Worm (Caenorhabditis elegans) whole organism, L3 larva: ENCODE measurements around the gene F09E10.5.
A peak's percentile ranks its signal among the peaks of the same experiment; 100 is the strongest.

Source experiments
- R02D3.7 ChIP-seq: fragments of 150-350 bp; optimal IDR thresholded peaks from 2 replicates; lab custom pipeline; 2014; ENCODE audit warnings: missing biosample characterization, missing genetic modification characterization
- ceh-16 ChIP-seq: sonication (generic microtip); optimal IDR thresholded peaks from 2 replicates; lab custom pipeline; 2017; ENCODE audit warnings: missing biosample characterization, missing genetic modification characterization
- daf-12 ChIP-seq: fragments of 150-350 bp; optimal IDR thresholded peaks from 2 replicates; lab custom pipeline; 2014; ENCODE audit warnings: missing biosample characterization, missing genetic modification reagents, missing genetic modification characterization
- elt-1 ChIP-seq: fragments of 150-350 bp; optimal IDR thresholded peaks from 2 replicates; lab custom pipeline; 2014; ENCODE audit warnings: missing biosample characterization, missing genetic modification characterization
- elt-3 ChIP-seq, 3 experiments: fragments of 150-350 bp in 1 of 3; sonication (generic microtip) in 2 of 3; optimal IDR thresholded peaks; 2 replicates in 2 of 3; 4 replicates in 1 of 3; lab custom pipeline; 2014 to 2017; ENCODE audit warnings: missing biosample characterization in 3 of 3, missing genetic modification characterization in 3 of 3
- eor-1 ChIP-seq, 2 experiments: fragments of 150-350 bp; optimal IDR thresholded peaks; 2 replicates each; lab custom pipeline; 2014 to 2018; ENCODE audit warnings: missing biosample characterization in 2 of 2, missing genetic modification characterization in 2 of 2
- fkh-2 ChIP-seq: fragments of 150-350 bp; optimal IDR thresholded peaks from 2 replicates; lab custom pipeline; 2014; ENCODE audit warnings: missing biosample characterization, missing genetic modification reagents, missing genetic modification characterization
- fos-1 ChIP-seq: fragments of 150-350 bp; optimal IDR thresholded peaks from 2 replicates; lab custom pipeline; 2014; ENCODE audit warnings: missing biosample characterization, missing genetic modification characterization
- hmg-11 ChIP-seq: sonication (generic microtip); optimal IDR thresholded peaks from 2 replicates; lab custom pipeline; 2016; ENCODE audit warnings: missing genetic modification characterization, missing compliant biosample characterization
- jun-1 ChIP-seq: fragments of 150-350 bp; optimal IDR thresholded peaks from 2 replicates; lab custom pipeline; 2014; ENCODE audit warnings: missing biosample characterization, missing genetic modification reagents, missing genetic modification characterization
- lin-15B ChIP-seq: fragments of 150-350 bp; optimal IDR thresholded peaks from 2 replicates; lab custom pipeline; 2014; ENCODE audit warnings: missing biosample characterization, missing genetic modification characterization
- lsy-12 ChIP-seq: sonication (generic microtip); optimal IDR thresholded peaks from 2 replicates; lab custom pipeline; 2016; ENCODE audit warnings: mild to moderate bottlenecking, missing genetic modification characterization, missing compliant biosample characterization
- mdl-1 ChIP-seq: fragments of 150-350 bp; optimal IDR thresholded peaks from 2 replicates; lab custom pipeline; 2014; ENCODE audit warnings: missing biosample characterization, missing genetic modification characterization
- mml-1 ChIP-seq: fragments of 150-350 bp; sonication (generic microtip); optimal IDR thresholded peaks from 3 replicates; lab custom pipeline; 2014; ENCODE audit warnings: missing biosample characterization, missing genetic modification characterization
- nfya-1 ChIP-seq: sonication (generic microtip); optimal IDR thresholded peaks from 2 replicates; lab custom pipeline; 2017; ENCODE audit warnings: missing genetic modification characterization, mild to moderate bottlenecking, missing compliant biosample characterization, antibody characterized with exemption, moderate library complexity; ENCODE audit not compliant: insufficient read depth
- nhr-11 ChIP-seq: fragments of 150-350 bp; optimal IDR thresholded peaks from 2 replicates; lab custom pipeline; 2014; ENCODE audit warnings: missing biosample characterization, missing genetic modification characterization
- nhr-23 ChIP-seq: fragments of 150-350 bp; optimal IDR thresholded peaks from 2 replicates; lab custom pipeline; 2014; ENCODE audit warnings: missing biosample characterization, missing genetic modification reagents, missing genetic modification characterization
- nhr-237 ChIP-seq: fragments of 150-350 bp; optimal IDR thresholded peaks from 2 replicates; lab custom pipeline; 2014; ENCODE audit warnings: missing biosample characterization, missing genetic modification characterization
- nhr-25 ChIP-seq: sonication (generic microtip); optimal IDR thresholded peaks from 2 replicates; lab custom pipeline; 2017; ENCODE audit warnings: missing biosample characterization, missing genetic modification characterization
- nhr-43 ChIP-seq: sonication (generic microtip); optimal IDR thresholded peaks from 2 replicates; lab custom pipeline; 2016; ENCODE audit warnings: mild to moderate bottlenecking, missing genetic modification characterization, missing compliant biosample characterization; ENCODE audit not compliant: poor library complexity, severe bottlenecking
- nhr-67 ChIP-seq: fragments of 150-350 bp; optimal IDR thresholded peaks from 2 replicates; lab custom pipeline; 2014; ENCODE audit warnings: missing biosample characterization, missing genetic modification characterization
- nhr-77 ChIP-seq: fragments of 150-350 bp; optimal IDR thresholded peaks from 2 replicates; lab custom pipeline; 2014; ENCODE audit warnings: missing biosample characterization, missing genetic modification characterization
- pha-4 ChIP-seq: fragments of 150-350 bp; optimal IDR thresholded peaks from 2 replicates; lab custom pipeline; 2014; ENCODE audit warnings: missing biosample characterization, missing genetic modification reagents, missing genetic modification characterization
- pqm-1 ChIP-seq: fragments of 150-350 bp; optimal IDR thresholded peaks from 2 replicates; lab custom pipeline; 2017; ENCODE audit warnings: missing biosample characterization, missing genetic modification characterization, inconsistent platforms
- skn-1 ChIP-seq: fragments of 150-350 bp; optimal IDR thresholded peaks from 2 replicates; lab custom pipeline; 2014; ENCODE audit warnings: missing biosample characterization, missing genetic modification characterization
- snpc-4 ChIP-seq: fragments of 150-350 bp; optimal IDR thresholded peaks from 2 replicates; lab custom pipeline; 2014; ENCODE audit warnings: missing biosample characterization, missing genetic modification characterization
- tbx-2 ChIP-seq: sonication (generic microtip); optimal IDR thresholded peaks from 2 replicates; lab custom pipeline; 2016; ENCODE audit warnings: mild to moderate bottlenecking, missing genetic modification characterization, missing compliant biosample characterization
- unc-62 ChIP-seq: fragments of 150-350 bp; sonication (generic microtip); optimal IDR thresholded peaks from 4 replicates; lab custom pipeline; 2014; ENCODE audit warnings: missing biosample characterization, missing genetic modification reagents, missing genetic modification characterization
- zag-1 ChIP-seq: fragments of 150-350 bp; optimal IDR thresholded peaks from 2 replicates; lab custom pipeline; 2014; ENCODE audit warnings: missing biosample characterization, missing genetic modification characterization
- ztf-11 ChIP-seq: fragments of 150-350 bp; optimal IDR thresholded peaks from 2 replicates; lab custom pipeline; 2014; ENCODE audit warnings: missing biosample characterization, missing genetic modification characterization
- ztf-4 ChIP-seq: fragments of 150-350 bp; optimal IDR thresholded peaks from 2 replicates; lab custom pipeline; 2014; ENCODE audit warnings: missing biosample characterization, missing genetic modification characterization

The F09E10.5 gene

ce11 chrX:1499499-1499898 lies 5.3 kb upstream of the F09E10.5 start:
- TF ChIP-seq unc-62 (GFP tag; lab: Kevin White, UChicago) (no peak), snpc-4 (no peak), zag-1 (tag; lab: Kevin White, UChicago) (no peak), nhr-77 (tag; lab: Kevin White, UChicago) (no peak), ceh-16 (tag; lab: Kevin White, UChicago) (no peak), nhr-23 (tag; lab: Kevin White, UChicago) (no peak)

ce11 chrX:1497581-1497980 lies 3.4 kb upstream of the F09E10.5 start, which contains the start of gene F09E10.6:
F09E10.6 (minus strand) TSS chrX:1497681.
- TF ChIP-seq nhr-237 = no peak
- TF ChIP-seq nhr-67 = no peak
- TF ChIP-seq zag-1 (tag; lab: Kevin White, UChicago) = no peak
- no peak for TF ChIP-seq tbx-2 (tag; lab: Kevin White, UChicago)
- TF ChIP-seq mdl-1 (tag; lab: Kevin White, UChicago) = no peak
- TF ChIP-seq fos-1 (tag; lab: Kevin White, UChicago) = no peak
- no peak for TF ChIP-seq pha-4
- no peak for TF ChIP-seq R02D3.7 (tag; lab: Kevin White, UChicago)

DNA sequence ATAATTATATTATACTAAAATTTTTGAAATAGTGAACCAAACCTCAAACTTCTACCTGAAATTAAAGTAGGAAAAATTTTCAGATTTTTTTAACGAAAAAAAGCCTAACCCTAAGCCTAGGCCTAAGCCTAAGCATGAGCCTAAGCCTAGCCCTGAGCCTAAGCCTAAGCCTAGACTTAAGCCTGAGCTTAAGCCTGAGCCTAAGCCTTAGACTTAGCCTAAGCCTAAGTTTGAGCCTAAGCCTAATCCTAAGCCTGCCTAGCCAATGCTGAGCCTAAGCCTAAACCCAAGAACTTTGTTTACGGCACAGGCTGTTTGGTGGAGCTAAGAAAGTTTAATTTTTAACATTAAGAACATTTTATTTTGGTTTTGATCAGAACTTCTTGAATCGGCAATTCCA lies 1.8 kb upstream of the F09E10.5 start:
- no peak for TF ChIP-seq nhr-25 (tag; lab: Kevin White, UChicago)
- no peak for TF ChIP-seq elt-1 (tag; lab: Kevin White, UChicago)
- no peak for TF ChIP-seq ztf-11 (tag; lab: Kevin White, UChicago)
- TF ChIP-seq lin-15B (tag; lab: Kevin White, UChicago) = no peak
- TF ChIP-seq unc-62 (GFP tag; lab: Kevin White, UChicago) = no peak
- TF ChIP-seq nhr-11 (tag; lab: Kevin White, UChicago) = no peak
- TF ChIP-seq nhr-43 (tag; lab: Kevin White, UChicago) = no peak
- no peak for TF ChIP-seq pqm-1 (tag; lab: Kevin White, UChicago)
- TF ChIP-seq nfya-1 = no peak
- no peak for TF ChIP-seq elt-3 (tag; optimal IDR thresholded peaks at IDR 0.05; lab: Kevin White, UChicago)
- no peak for TF ChIP-seq nhr-77 (tag; lab: Kevin White, UChicago)
- TF ChIP-seq nhr-237 = no peak
- no peak for TF ChIP-seq lsy-12 (tag; lab: Kevin White, UChicago)
- no peak for TF ChIP-seq zag-1 (tag; lab: Kevin White, UChicago)
- no peak for TF ChIP-seq pha-4
- no peak for TF ChIP-seq mdl-1 (tag; lab: Kevin White, UChicago)
- no peak for TF ChIP-seq hmg-11 (tag; lab: Kevin White, UChicago)
- no peak for TF ChIP-seq ceh-16 (tag; lab: Kevin White, UChicago)
- TF ChIP-seq nhr-67 = no peak
- TF ChIP-seq R02D3.7 (tag; lab: Kevin White, UChicago) = no peak
- TF ChIP-seq, all 47 proteins: peak for 0

ce11 chrX:1492174-1492573 lies 2.0 kb downstream of the F09E10.5 start:
- peak; percentile 27 for TF ChIP-seq nhr-23 (tag; lab: Kevin White, UChicago)
- no peak for TF ChIP-seq snpc-4

ce11 chrX:1491036-1491435 lies 3.1 kb downstream of the F09E10.5 start:
- TF ChIP-seq pqm-1 (tag; lab: Kevin White, UChicago) (no peak), pha-4 (no peak), fos-1 (tag; lab: Kevin White, UChicago) (no peak), ztf-4 (tag; lab: Kevin White, UChicago) (no peak), daf-12 (tag; lab: Kevin White, UChicago) (no peak), skn-1 (no peak), eor-1 (tag; optimal IDR thresholded peaks at IDR 0.05; lab: Kevin White, UChicago) (no peak), mml-1 (tag; lab: Kevin White, UChicago) (no peak), fkh-2 (tag; lab: Kevin White, UChicago) (no peak)

DNA sequence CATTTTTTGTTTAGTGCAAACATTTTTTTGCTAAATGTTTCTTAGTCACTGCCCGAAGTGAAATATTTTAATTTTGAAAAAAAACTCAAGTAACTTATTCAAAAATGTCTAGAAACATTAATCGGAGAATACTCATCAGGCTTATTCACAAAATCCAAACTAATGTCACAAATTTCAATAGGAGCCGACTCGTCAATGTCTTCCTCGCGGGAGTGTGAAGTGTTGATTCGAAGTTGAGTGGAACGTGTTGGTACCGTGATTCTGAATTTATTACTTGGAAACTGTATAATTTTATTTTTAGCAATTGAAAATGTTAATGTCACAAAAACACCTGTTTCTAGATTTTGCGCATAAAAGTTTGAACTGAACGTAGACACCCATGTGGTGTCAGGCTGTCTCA lies 4.6 kb downstream of the F09E10.5 start:
- no peak for TF ChIP-seq jun-1 (tag; lab: Kevin White, UChicago)
- peak; percentile 10 for TF ChIP-seq lsy-12 (tag; lab: Kevin White, UChicago)
